Worm (Caenorhabditis elegans) whole organism, L4/young adult: ENCODE data around the gene rha-1.

Experiments used
- W03F9.2 ChIP-seq: fragments of 150-350 bp; optimal IDR thresholded peaks from 2 replicates; lab custom pipeline; 2014; ENCODE audit warnings: missing biosample characterization, missing genetic modification characterization
- dao-5 ChIP-seq: sonication (generic microtip); optimal IDR thresholded peaks from 2 replicates; lab custom pipeline; 2016; ENCODE audit warnings: missing genotype, missing genetic modification characterization, moderate library complexity, missing compliant biosample characterization
- him-1 ChIP-seq: sonication (generic microtip); optimal IDR thresholded peaks from 2 replicates; lab custom pipeline; 2016; ENCODE audit warnings: missing genotype, missing genetic modification reagents, missing genetic modification characterization, missing compliant biosample characterization

rha-1 gene

ce11 chrII:8914654-8915053, 31.2 kb upstream of the rha-1 start:
- TF ChIP-seq W03F9.2 (no peak), him-1 (tag; lab: Kevin White, UChicago) (no peak), dao-5 (tag; lab: Kevin White, UChicago) (no peak)

- no peak for TF ChIP-seq him-1 (tag; lab: Kevin White, UChicago)
- no peak for TF ChIP-seq dao-5 (tag; lab: Kevin White, UChicago)
- no peak for TF ChIP-seq W03F9.2
These were observed 29.1 kb upstream of the rha-1 start for ce11 chrII:8912523-8913017.

ce11 chrII:8911929-8912328, 28.5 kb upstream of the rha-1 start, which contains the start of gene B0457.4:
B0457.4 (minus strand) TSS chrII:8912029.
- TF ChIP-seq W03F9.2, result no peak
- no peak for TF ChIP-seq him-1 (tag; lab: Kevin White, UChicago)
- TF ChIP-seq dao-5 (tag; lab: Kevin White, UChicago), result no peak

- no peak for TF ChIP-seq dao-5 (tag; lab: Kevin White, UChicago)
- TF ChIP-seq W03F9.2, result no peak
- TF ChIP-seq him-1 (tag; lab: Kevin White, UChicago), result no peak
These were observed 20.4 kb upstream of the rha-1 start for ce11 chrII:8903871-8904270.

ce11 chrII:8899357-8899748, 15.9 kb upstream of the rha-1 start:
- no peak for TF ChIP-seq him-1 (tag; lab: Kevin White, UChicago)
- TF ChIP-seq W03F9.2, result no peak
- no peak for TF ChIP-seq dao-5 (tag; lab: Kevin White, UChicago)

ce11 chrII:8898582-8899356, 15.3 kb upstream of the rha-1 start:
- TF ChIP-seq W03F9.2, result no peak
- TF ChIP-seq him-1 (tag; lab: Kevin White, UChicago), result no peak
- TF ChIP-seq dao-5 (tag; lab: Kevin White, UChicago), result no peak

- TF ChIP-seq W03F9.2, result no peak
- TF ChIP-seq him-1 (tag; lab: Kevin White, UChicago), result no peak
- no peak for TF ChIP-seq dao-5 (tag; lab: Kevin White, UChicago)
These were observed 13.8 kb upstream of the rha-1 start for ce11 chrII:8897244-8897643.

ce11 chrII:8896541-8896940, 13.1 kb upstream of the rha-1 start, which contains the start of gene lat-1:
lat-1 (plus strand) TSS chrII:8896841.
- TF ChIP-seq W03F9.2 (no peak), him-1 (tag; lab: Kevin White, UChicago) (no peak), dao-5 (tag; lab: Kevin White, UChicago) (no peak)

- TF ChIP-seq him-1 (tag; lab: Kevin White, UChicago) (no peak), W03F9.2 (no peak), dao-5 (tag; lab: Kevin White, UChicago) (no peak)
These were observed 12.4 kb upstream of the rha-1 start for ce11 chrII:8895895-8896294.

ce11 chrII:8895398-8895797, 11.9 kb upstream of the rha-1 start:
- TF ChIP-seq him-1 (tag; lab: Kevin White, UChicago) (no peak), dao-5 (tag; lab: Kevin White, UChicago) (no peak), W03F9.2 (no peak)

- TF ChIP-seq him-1 (tag; lab: Kevin White, UChicago) (no peak), dao-5 (tag; lab: Kevin White, UChicago) (no peak), W03F9.2 (no peak)
These were observed 8.1 kb upstream of the rha-1 start for ce11 chrII:8891606-8892005.

- TF ChIP-seq him-1 (tag; lab: Kevin White, UChicago), result no peak
These were observed 7.6 kb upstream of the rha-1 start for ce11 chrII:8891042-8891441.

- TF ChIP-seq him-1 (tag; lab: Kevin White, UChicago), result no peak
- TF ChIP-seq W03F9.2, result no peak
- no peak for TF ChIP-seq dao-5 (tag; lab: Kevin White, UChicago)
These were observed 7.1 kb upstream of the rha-1 start for ce11 chrII:8890530-8890929.

ce11 chrII:8890017-8890416, 6.6 kb upstream of the rha-1 start:
- no peak for TF ChIP-seq him-1 (tag; lab: Kevin White, UChicago)
- TF ChIP-seq W03F9.2, result peak; percentile 37

- TF ChIP-seq W03F9.2 (no peak), dao-5 (tag; lab: Kevin White, UChicago) (no peak), him-1 (tag; lab: Kevin White, UChicago) (no peak)
These were observed 6.1 kb upstream of the rha-1 start for ce11 chrII:8889589-8889988.
